Worm (Caenorhabditis elegans): ENCODE results near the gene sysm-1.

Gene sysm-1

DNA sequence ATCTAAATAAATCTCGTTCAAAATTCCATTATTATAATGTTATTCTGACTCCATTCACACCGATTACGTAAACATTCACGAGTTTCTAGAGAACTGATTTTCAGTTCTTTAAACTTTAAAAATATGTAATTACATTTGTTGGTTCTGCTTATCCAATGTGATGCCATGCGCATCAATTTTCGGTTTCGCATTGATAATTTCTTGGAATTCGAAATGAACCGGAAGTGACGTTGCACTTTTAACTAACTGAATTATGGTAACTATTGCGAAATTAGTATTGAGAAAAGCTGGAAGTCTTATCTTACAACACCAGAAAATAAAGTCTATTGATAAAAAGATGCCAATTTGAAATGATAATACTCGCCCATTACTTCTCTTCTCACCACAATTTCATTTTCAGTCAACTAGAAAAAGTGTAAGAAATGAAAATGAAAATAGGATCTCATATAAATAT lies 34.8 kb upstream of the sysm-1 start:
- no peak for TF ChIP-seq pha-4 (tag; optimal IDR thresholded peaks at IDR 0.05)
- no peak for TF ChIP-seq pros-1 (tag; optimal IDR thresholded peaks at IDR 0.05)
- no peak for TF ChIP-seq odd-2 (tag; optimal IDR thresholded peaks at IDR 0.05)
- TF ChIP-seq pha-2 (tag; optimal IDR thresholded peaks at IDR 0.05): no peak
- TF ChIP-seq elt-2 (tag; optimal IDR thresholded peaks at IDR 0.05): no peak
- no peak for TF ChIP-seq unc-42 (tag; optimal IDR thresholded peaks at IDR 0.05)
- no peak for TF ChIP-seq hlh-8 (tag; optimal IDR thresholded peaks at IDR 0.05)
- TF ChIP-seq tbx-2 (tag; optimal IDR thresholded peaks at IDR 0.05): no peak
- TF ChIP-seq ceh-9 (tag; optimal IDR thresholded peaks at IDR 0.05): no peak
- no peak for TF ChIP-seq ceh-34 (tag; optimal IDR thresholded peaks at IDR 0.05)
- TF ChIP-seq K09A11.1 (tag; optimal IDR thresholded peaks at IDR 0.05; ENCODE audit: insufficient read depth): no peak
- no peak for TF ChIP-seq C08G9.2 (tag; optimal IDR thresholded peaks at IDR 0.05)
- TF ChIP-seq ceh-18 (tag; optimal IDR thresholded peaks at IDR 0.05): no peak
- TF ChIP-seq ceh-2 (tag; optimal IDR thresholded peaks at IDR 0.05): no peak
- no peak for TF ChIP-seq rnt-1 (tag; optimal IDR thresholded peaks at IDR 0.05)
- no peak for TF ChIP-seq madf-2 (tag; optimal IDR thresholded peaks at IDR 0.05)
- TF ChIP-seq nfya-1 (tag; optimal IDR thresholded peaks at IDR 0.05): no peak
- no peak for TF ChIP-seq ceh-45 (GFP tag; IDR thresholded peaks at IDR 0.05)
- no peak for TF ChIP-seq npax-4 (tag; optimal IDR thresholded peaks at IDR 0.05)
- no peak for TF ChIP-seq eyg-1 (tag; optimal IDR thresholded peaks at IDR 0.05)

- TF ChIP-seq hlh-13 (GFP tag; optimal IDR thresholded peaks at IDR 0.05) (no peak), sdc-2 (tag; optimal IDR thresholded peaks at IDR 0.05) (no peak), K09A11.1 (tag; optimal IDR thresholded peaks at IDR 0.05; ENCODE audit: insufficient read depth) (no peak), ceh-14 (tag; optimal IDR thresholded peaks at IDR 0.05) (no peak), sox-2 (GFP tag; IDR thresholded peaks at IDR 0.05) (no peak), lin-11 (tag; optimal IDR thresholded peaks at IDR 0.05) (no peak), dve-1 (tag; optimal IDR thresholded peaks at IDR 0.05) (no peak), npax-4 (tag; optimal IDR thresholded peaks at IDR 0.05) (no peak), unc-55 (GFP tag; optimal IDR thresholded peaks at IDR 0.05) (no peak)
These were observed 33.4 kb upstream of the sysm-1 start for ce11 chrII:9116404-9116803.

DNA sequence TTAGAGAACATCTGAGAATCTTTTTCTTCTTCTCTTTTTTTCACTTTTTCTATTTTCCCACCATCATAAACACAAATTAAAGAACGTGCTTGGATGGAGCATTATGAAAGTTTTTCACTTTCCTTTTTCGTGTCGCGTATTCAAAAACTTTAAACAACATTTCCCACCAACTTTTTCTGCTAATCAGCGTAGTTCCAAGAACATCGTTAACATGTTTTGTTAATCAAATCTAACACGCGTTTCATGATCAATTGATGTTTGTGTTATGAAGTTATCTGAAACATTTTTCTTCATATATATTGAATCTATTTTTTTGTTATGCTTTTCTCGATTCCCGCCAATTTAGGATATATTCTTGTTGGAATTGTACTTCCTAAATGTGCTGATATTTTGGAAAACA lies 32.7 kb upstream of the sysm-1 start:
- TF ChIP-seq ceh-45 (GFP tag; IDR thresholded peaks at IDR 0.05): no peak
- TF ChIP-seq ttx-3 (tag; optimal IDR thresholded peaks at IDR 0.05): no peak
- TF ChIP-seq sdc-2 (tag; optimal IDR thresholded peaks at IDR 0.05): no peak
- TF ChIP-seq ceh-30 (tag; optimal IDR thresholded peaks at IDR 0.05): no peak
- no peak for TF ChIP-seq C38D4.7 (GFP tag; optimal IDR thresholded peaks at IDR 0.05)
- no peak for TF ChIP-seq unc-86 (tag; optimal IDR thresholded peaks at IDR 0.05)
- no peak for TF ChIP-seq ztf-16 (tag; optimal IDR thresholded peaks at IDR 0.05)
- TF ChIP-seq K02D7.2 (tag; optimal IDR thresholded peaks at IDR 0.05): no peak
- TF ChIP-seq pat-9 (tag; optimal IDR thresholded peaks at IDR 0.05): no peak
- TF ChIP-seq ceh-9 (tag; optimal IDR thresholded peaks at IDR 0.05): no peak
- no peak for TF ChIP-seq pag-3 (tag; optimal IDR thresholded peaks at IDR 0.05; ENCODE audit: borderline replicate concordance)
- TF ChIP-seq elt-4 (tag; optimal IDR thresholded peaks at IDR 0.05): no peak
- TF ChIP-seq unc-42 (tag; optimal IDR thresholded peaks at IDR 0.05): no peak
- TF ChIP-seq hlh-15 (tag; optimal IDR thresholded peaks at IDR 0.05): no peak
- no peak for TF ChIP-seq lim-6 (tag; optimal IDR thresholded peaks at IDR 0.05)
- TF ChIP-seq pqm-1 (tag; optimal IDR thresholded peaks at IDR 0.05): no peak
- TF ChIP-seq unc-3 (GFP tag; conservative IDR thresholded peaks at IDR 0.05): no peak
- no peak for TF ChIP-seq unc-3 (tag; optimal IDR thresholded peaks at IDR 0.05)
- TF ChIP-seq ceh-14 (tag; optimal IDR thresholded peaks at IDR 0.05): no peak
- no peak for TF ChIP-seq unc-55 (GFP tag; optimal IDR thresholded peaks at IDR 0.05)
- TF ChIP-seq hlh-6 (tag; optimal IDR thresholded peaks at IDR 0.05): no peak
